Fruit fly (Drosophila melanogaster): ENCODE results near the gene Vps60.

The Vps60 gene

dm6 chr3L:17619209-17619705 lies 2.2 kb downstream of the Vps60 start, which contains the start of gene Eip74EF (continued):
- TF ChIP-seq CG16779 (tag; optimal IDR thresholded peaks at IDR 0.05): peak; percentile 75
- TF ChIP-seq CG6163 (GFP tag; IDR thresholded peaks at IDR 0.05): peak; percentile 86
- TF ChIP-seq CG3032 (tag; optimal IDR thresholded peaks at IDR 0.05): peak; percentile 56
- peak; percentile 77 for TF ChIP-seq Eip75B (GFP tag; optimal IDR thresholded peaks at IDR 0.05)
- TF ChIP-seq acj6 (GFP tag; optimal IDR thresholded peaks at IDR 0.05): peak; percentile 66
- TF ChIP-seq CG10669 (GFP tag; optimal IDR thresholded peaks at IDR 0.05): peak; percentile 61
- peak; percentile 72; the same call in 2 of the 3 replicates for TF ChIP-seq CG8119 (GFP tag; IDR thresholded peaks at IDR 0.05)
- TF ChIP-seq Eip78C (GFP tag): peak; percentile 85
- peak; percentile 70 for TF ChIP-seq vri (GFP tag; optimal IDR thresholded peaks at IDR 0.05)
- peak; percentile 55 for TF ChIP-seq CG32006 (GFP tag; optimal IDR thresholded peaks at IDR 0.05)
- peak; percentile 53 for TF ChIP-seq dsx (GFP tag; optimal IDR thresholded peaks at IDR 0.05; ENCODE audit: poor library complexity, severe bottlenecking)
- peak; percentile 62 for TF ChIP-seq fd85E (GFP tag; optimal IDR thresholded peaks at IDR 0.05)
- TF ChIP-seq Ets21C (GFP tag; optimal IDR thresholded peaks at IDR 0.05): peak; percentile 67
- TF ChIP-seq Hr4 (GFP tag; optimal IDR thresholded peaks at IDR 0.05): peak; percentile 68
- TF ChIP-seq CG9139 (GFP tag; optimal IDR thresholded peaks at IDR 0.05): peak; percentile 56
- TF ChIP-seq salr (GFP tag; optimal IDR thresholded peaks at IDR 0.05): no peak
- TF ChIP-seq fkh (GFP tag; optimal IDR thresholded peaks at IDR 0.05): no peak
- peak; percentile 79 for TF ChIP-seq lz (GFP tag; optimal IDR thresholded peaks at IDR 0.05)
- peak; percentile 56 to 67 for TF ChIP-seq ss (GFP tag; optimal IDR thresholded peaks at IDR 0.05)
- peak; percentile 60 for TF ChIP-seq CG31627 (GFP tag; optimal IDR thresholded peaks at IDR 0.05)
- TF ChIP-seq CG10631 (GFP tag; optimal IDR thresholded peaks at IDR 0.05): peak; percentile 31
- TF ChIP-seq CG6276 (GFP tag; optimal IDR thresholded peaks at IDR 0.05): peak; percentile 27
- peak; percentile 63 for TF ChIP-seq OdsH (GFP tag; optimal IDR thresholded peaks at IDR 0.05)
- TF ChIP-seq Blimp-1 (GFP tag; optimal IDR thresholded peaks at IDR 0.05): peak; percentile 37
- peak; percentile 64 for TF ChIP-seq Ets96B (tag; optimal IDR thresholded peaks at IDR 0.05)

- peak; percentile 82 for TF ChIP-seq fkh (GFP tag; optimal IDR thresholded peaks at IDR 0.05)
- no peak for TF ChIP-seq cyc (GFP tag; optimal IDR thresholded peaks at IDR 0.05)
Measured at dm6 chr3L:17616876-17617279, 4.5 kb downstream of the Vps60 start.

- TF ChIP-seq ss (GFP tag; optimal IDR thresholded peaks at IDR 0.05): no peak
- TF ChIP-seq spab (GFP tag; optimal IDR thresholded peaks at IDR 0.05): no peak
- no peak for TF ChIP-seq dsx (GFP tag; optimal IDR thresholded peaks at IDR 0.05; ENCODE audit: poor library complexity, severe bottlenecking)
- peak; percentile 45 for TF ChIP-seq fkh (GFP tag; optimal IDR thresholded peaks at IDR 0.05)
Measured at dm6 chr3L:17615838-17616237, 5.6 kb downstream of the Vps60 start.

dm6 chr3L:17615286-17615685 lies 6.1 kb downstream of the Vps60 start:
- no peak for TF ChIP-seq Lpt (GFP tag; optimal IDR thresholded peaks at IDR 0.05)
- TF ChIP-seq CG3032 (tag; optimal IDR thresholded peaks at IDR 0.05): no peak
- TF ChIP-seq CG6163 (GFP tag; IDR thresholded peaks at IDR 0.05): no peak
- TF ChIP-seq CG9139 (GFP tag; optimal IDR thresholded peaks at IDR 0.05): no peak
- TF ChIP-seq Hr38 (GFP tag; optimal IDR thresholded peaks at IDR 0.05): no peak
- TF ChIP-seq acj6 (GFP tag; optimal IDR thresholded peaks at IDR 0.05): no peak
- no peak for TF ChIP-seq CG10669 (GFP tag; optimal IDR thresholded peaks at IDR 0.05)
- TF ChIP-seq Ets96B (tag; optimal IDR thresholded peaks at IDR 0.05): no peak
- TF ChIP-seq Met (GFP tag; optimal IDR thresholded peaks at IDR 0.05): no peak
- no peak for TF ChIP-seq topi (GFP tag; optimal IDR thresholded peaks at IDR 0.05)
- TF ChIP-seq esn (GFP tag; optimal IDR thresholded peaks at IDR 0.05): no peak
- TF ChIP-seq fkh (GFP tag; optimal IDR thresholded peaks at IDR 0.05): no peak
- no peak for TF ChIP-seq svp (GFP tag)
- no peak for TF ChIP-seq vri (GFP tag; optimal IDR thresholded peaks at IDR 0.05)

- TF ChIP-seq Eip75B (GFP tag; optimal IDR thresholded peaks at IDR 0.05): peak; percentile 46
- no peak; the same call in 2 of the 3 replicates for TF ChIP-seq CG6163 (GFP tag; IDR thresholded peaks at IDR 0.05)
- TF ChIP-seq Eip93F (GFP tag; optimal IDR thresholded peaks at IDR 0.05): no peak
- peak; percentile 52 for TF ChIP-seq vri (GFP tag; optimal IDR thresholded peaks at IDR 0.05)
- peak; percentile 80 for TF ChIP-seq svp (GFP tag)
- TF ChIP-seq CG6854 (GFP tag; optimal IDR thresholded peaks at IDR 0.05): peak; percentile 51
Measured at dm6 chr3L:17613972-17614384, 7.4 kb downstream of the Vps60 start.
